Worm (Caenorhabditis elegans): ENCODE measurements around the gene fbxb-50.
"Not testable (repeated sequence)": the region's sequence is repeated elsewhere in the genome, so short reads cannot be mapped to it uniquely, and the experiment has no call there.

fbxb-50 gene

DNA sequence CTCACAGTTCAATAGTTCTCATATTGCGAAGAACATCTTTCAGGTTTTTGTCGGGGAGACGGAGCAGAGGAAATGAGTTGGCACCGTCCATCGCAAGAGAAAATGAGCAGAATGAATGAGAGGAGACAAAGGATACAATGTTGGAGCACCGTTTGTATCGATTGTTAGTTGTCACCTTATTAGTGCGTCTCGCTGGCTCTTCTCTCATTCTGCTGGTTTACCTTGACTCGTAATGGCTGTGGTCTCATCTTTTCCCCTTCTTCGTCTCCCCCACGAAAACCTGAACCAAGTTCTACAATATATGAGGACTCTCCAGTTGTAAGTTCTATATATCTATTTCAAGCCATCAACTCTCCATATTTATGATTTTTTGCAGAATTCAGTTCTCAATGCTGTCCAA is at the start of gene fbxb-50, which contains the start of gene fbxb-54:
Gene fbxb-50 (plus strand): TSS at position 227 of the 400 bp plus-strand sequence.
Gene fbxb-54 (minus strand): TSS at position 101 of the 400 bp plus-strand sequence.
- not testable (repeated sequence) for TF ChIP-seq him-1, W03F9.2, dao-5 (tag; optimal IDR thresholded peaks at IDR 0.05)

DNA sequence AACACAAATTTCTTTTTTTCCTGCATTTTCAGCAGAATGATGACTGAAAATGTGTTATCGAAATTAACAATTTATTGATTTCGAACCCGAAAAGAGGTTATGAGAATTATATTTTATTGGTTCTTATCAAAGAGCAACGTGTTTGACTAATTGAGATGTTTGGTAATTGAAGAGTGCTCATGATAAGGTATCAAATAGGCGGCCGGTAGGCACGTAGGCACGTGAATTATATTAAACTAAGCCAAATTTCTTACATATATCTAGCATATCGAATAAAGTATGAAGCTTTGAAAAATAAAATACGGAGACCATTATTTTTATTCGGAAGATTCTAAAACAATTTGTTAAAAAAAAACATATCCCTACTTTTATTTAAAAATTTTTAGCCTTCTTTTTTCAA is 38.9 kb upstream of the fbxb-50 start, which contains the start of gene math-45:
Gene math-45 (minus strand): TSS at position 101 of the 400 bp plus-strand sequence.
- no peak for TF ChIP-seq him-1 (tag; optimal IDR thresholded peaks at IDR 0.05)
- TF ChIP-seq dao-5 (tag; optimal IDR thresholded peaks at IDR 0.05), result no peak
- no peak for TF ChIP-seq W03F9.2 (tag; optimal IDR thresholded peaks at IDR 0.05)

DNA sequence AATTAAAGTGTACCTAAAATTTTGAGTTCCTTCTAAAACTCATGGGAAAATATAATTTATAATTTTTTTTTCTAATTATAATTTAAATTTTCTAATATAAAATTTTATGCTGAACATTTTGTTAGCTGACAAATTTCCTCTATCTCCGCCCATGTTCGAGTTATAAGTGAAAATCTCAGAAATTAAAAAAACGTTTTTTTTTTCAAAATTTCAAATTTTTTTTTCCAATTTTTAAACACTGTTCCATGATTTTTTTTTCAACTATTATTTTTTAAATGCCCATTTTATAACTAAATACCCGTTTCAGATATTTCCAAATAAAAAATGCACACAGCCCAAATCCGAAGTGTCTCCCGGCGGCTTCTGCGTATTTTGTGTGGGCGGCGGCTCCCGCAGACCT is 37.3 kb upstream of the fbxb-50 start, which contains the start of gene Y51H7BR.8:
Gene Y51H7BR.8 (plus strand): TSS at position 301 of the 400 bp plus-strand sequence.
- TF ChIP-seq dao-5 (tag; optimal IDR thresholded peaks at IDR 0.05) (no peak), him-1 (tag; optimal IDR thresholded peaks at IDR 0.05) (no peak), W03F9.2 (tag; optimal IDR thresholded peaks at IDR 0.05) (no peak)

DNA sequence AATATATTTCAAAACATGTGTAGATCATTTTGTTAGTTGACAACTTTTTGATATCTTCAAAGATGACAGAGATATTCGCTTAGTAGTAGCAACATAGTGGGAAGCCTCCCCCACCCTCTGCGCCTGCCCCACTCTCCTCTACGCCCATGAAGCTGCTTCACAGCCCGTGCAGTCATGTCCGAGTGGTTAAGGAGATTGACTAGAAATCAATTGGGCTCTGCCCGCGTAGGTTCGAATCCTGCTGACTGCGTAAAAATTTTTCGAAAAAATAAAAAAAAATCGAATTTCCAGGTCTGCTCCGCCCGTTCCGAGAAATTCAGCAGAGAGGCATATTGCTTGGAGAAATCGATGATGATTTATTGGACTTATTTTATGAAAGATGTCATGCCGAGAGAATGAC is 36.4 kb upstream of the fbxb-50 start:
- TF ChIP-seq W03F9.2 (tag; optimal IDR thresholded peaks at IDR 0.05) (no peak), him-1 (tag; optimal IDR thresholded peaks at IDR 0.05) (peak; percentile 56), dao-5 (tag; optimal IDR thresholded peaks at IDR 0.05) (no peak)

DNA sequence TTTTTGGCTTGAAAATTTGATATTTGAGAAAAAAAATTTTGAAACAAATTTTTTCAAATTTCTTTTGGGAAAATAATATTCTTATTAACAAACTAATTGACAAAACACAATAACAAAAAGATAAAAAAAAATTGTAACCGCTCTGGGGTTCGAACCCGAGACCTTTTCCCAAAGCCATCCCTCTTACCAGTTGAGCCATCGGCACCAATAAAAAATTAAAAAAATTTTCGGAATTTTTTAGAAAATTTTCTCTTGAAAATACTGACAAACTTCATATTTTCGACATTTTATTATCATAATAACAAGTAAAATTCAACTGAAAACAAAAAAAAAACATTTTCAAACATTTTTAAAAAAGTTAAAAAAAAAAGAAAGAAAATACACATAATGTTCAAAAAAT is 34.3 kb upstream of the fbxb-50 start:
- TF ChIP-seq him-1 (tag; optimal IDR thresholded peaks at IDR 0.05), result no peak
- TF ChIP-seq W03F9.2 (tag; optimal IDR thresholded peaks at IDR 0.05), result no peak
- no peak for TF ChIP-seq dao-5 (tag; optimal IDR thresholded peaks at IDR 0.05)

DNA sequence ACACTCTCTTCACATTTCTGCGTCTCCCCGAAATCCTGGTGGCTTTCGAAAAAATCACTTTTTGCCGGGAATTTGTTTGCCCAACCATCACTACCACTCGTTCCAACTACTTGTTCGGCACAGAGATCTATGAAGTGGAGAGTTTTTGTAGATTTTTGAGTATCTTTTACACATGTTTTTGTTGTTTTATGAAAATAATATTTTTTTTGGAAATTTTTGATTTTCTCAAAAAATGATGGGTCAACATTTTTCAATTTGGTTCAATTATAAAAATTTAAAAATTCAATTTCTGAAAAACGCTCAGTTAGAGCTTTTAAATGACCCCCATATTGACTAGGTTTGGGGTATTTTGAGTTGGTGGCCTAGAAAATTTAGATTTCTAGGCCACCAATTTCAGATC is 30.7 kb upstream of the fbxb-50 start, which contains the start of gene Y51H7BR.7:
Gene Y51H7BR.7 (minus strand): TSS at position 101 of the 400 bp plus-strand sequence.
- TF ChIP-seq dao-5 (tag; optimal IDR thresholded peaks at IDR 0.05) (no peak), him-1 (tag; optimal IDR thresholded peaks at IDR 0.05) (no peak), W03F9.2 (tag; optimal IDR thresholded peaks at IDR 0.05) (no peak)

DNA sequence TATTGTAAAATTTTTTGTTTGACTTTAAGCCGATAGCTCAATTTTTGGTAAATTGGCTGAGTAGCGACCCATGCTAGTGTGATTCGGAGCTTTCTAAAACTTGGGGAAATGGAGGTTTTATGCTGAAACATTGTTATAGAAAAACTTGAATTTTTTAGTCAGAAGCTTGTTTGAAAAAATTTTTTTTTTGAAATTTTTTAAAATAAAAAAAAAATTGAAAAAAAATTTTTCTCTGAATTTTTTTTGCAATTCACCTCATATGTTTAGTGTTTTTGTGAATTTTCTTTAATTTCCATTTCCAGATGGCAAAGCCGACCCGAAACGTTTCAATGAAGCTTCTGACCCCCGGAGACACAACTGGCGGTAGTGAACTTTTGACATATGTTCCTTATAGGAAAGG is 27.2 kb upstream of the fbxb-50 start, which contains the start of gene Y51H7BR.4:
Gene Y51H7BR.4 (plus strand): TSS at position 301 of the 400 bp plus-strand sequence.
- no peak for TF ChIP-seq dao-5 (tag; optimal IDR thresholded peaks at IDR 0.05)
- TF ChIP-seq him-1 (tag; optimal IDR thresholded peaks at IDR 0.05), result no peak
- TF ChIP-seq W03F9.2 (tag; optimal IDR thresholded peaks at IDR 0.05), result no peak

DNA sequence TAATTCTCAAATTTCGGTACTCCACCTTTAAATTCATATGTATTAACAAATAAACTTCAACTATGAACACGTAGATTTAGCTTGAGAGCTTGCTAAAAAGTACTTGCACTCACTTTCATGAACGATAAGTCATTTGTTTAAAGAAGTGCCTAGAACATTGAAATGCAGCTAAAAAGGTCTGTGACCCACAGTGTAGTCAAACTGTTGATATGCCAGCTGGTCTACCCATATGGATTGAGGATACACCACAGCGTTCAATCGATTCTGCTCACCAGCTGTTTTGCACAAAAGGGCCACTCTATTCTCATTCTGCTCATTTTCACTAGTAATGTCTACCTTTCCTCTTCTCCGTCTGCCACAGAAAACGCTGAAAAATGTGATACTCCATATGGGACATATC is 20.3 kb upstream of the fbxb-50 start, which contains the start of gene fbxb-43:
Gene fbxb-43 (plus strand): TSS at position 301 of the 400 bp plus-strand sequence.
- no peak for TF ChIP-seq dao-5 (tag; optimal IDR thresholded peaks at IDR 0.05)
- TF ChIP-seq W03F9.2 (tag; optimal IDR thresholded peaks at IDR 0.05), result no peak
- TF ChIP-seq him-1 (tag; optimal IDR thresholded peaks at IDR 0.05), result no peak

DNA sequence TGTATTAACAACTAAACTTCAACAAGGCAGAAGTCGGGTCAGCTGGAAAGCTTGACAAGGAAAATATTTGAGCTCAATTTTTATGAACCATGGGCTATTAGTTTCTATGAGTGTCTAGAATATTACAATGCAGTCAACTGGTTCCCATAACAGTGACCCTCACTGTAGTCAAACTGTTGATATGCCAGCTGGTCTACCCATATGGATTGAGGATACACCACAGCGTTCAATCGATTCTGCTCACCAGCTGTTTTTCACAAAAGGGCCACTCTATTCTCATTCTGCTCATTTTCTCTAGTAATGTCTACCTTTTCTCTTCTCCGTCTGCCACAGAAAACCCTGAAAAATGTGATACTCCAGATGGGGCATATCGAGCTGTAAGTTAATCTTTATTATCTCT is 18.9 kb upstream of the fbxb-50 start, which contains the start of gene fbxb-42:
Gene fbxb-42 (plus strand): TSS at position 301 of the 400 bp plus-strand sequence.
- TF ChIP-seq dao-5 (tag; optimal IDR thresholded peaks at IDR 0.05), result no peak
- TF ChIP-seq him-1 (tag; optimal IDR thresholded peaks at IDR 0.05), result no peak
- TF ChIP-seq W03F9.2 (tag; optimal IDR thresholded peaks at IDR 0.05), result no peak

DNA sequence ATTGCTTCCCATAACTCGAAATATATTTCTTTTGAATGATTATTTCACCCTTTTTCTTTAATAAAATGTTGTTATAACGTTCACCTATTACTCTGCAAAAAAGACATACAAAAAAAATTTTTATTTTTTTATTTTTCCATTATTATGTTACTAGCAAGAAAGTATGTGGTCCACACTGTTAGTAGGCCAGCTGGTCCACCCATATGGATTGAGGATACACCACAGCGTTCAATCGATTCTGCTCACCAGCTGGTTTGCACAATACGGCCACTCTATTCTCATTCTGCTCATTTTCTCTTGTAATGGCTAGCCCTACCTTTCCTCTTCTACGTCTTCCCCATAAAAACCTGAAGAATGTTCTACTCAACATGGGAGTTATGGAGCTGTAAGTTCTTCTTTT is 17.7 kb upstream of the fbxb-50 start, which contains the start of gene fbxb-44:
Gene fbxb-44 (plus strand): TSS at position 301 of the 400 bp plus-strand sequence.
- TF ChIP-seq W03F9.2 (tag; optimal IDR thresholded peaks at IDR 0.05) (no peak), him-1 (tag; optimal IDR thresholded peaks at IDR 0.05) (no peak), dao-5 (tag; optimal IDR thresholded peaks at IDR 0.05) (no peak)

DNA sequence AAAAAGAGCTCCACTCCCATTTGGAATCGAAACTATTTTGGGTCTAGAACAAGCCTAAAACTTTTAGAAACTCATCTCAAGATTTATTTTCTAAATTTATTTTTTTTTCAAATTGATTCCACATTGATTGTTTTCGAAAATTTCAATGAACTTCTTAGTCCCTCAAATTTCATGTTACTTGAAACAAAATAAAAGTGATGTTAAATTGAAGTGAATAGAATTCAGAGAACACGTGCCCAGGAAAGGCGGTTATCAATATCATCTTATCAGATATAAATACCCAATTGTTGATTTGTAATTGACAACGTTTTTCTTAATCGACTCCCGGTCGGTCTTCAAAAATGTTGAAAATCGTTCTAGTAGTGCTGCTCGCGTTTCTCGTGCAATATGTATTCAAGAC is 15.6 kb upstream of the fbxb-50 start, which contains the start of gene poml-4:
Gene poml-4 (plus strand): TSS at position 301 of the 400 bp plus-strand sequence.
- TF ChIP-seq him-1, W03F9.2, dao-5 (tag; optimal IDR thresholded peaks at IDR 0.05): not testable (repeated sequence)

DNA sequence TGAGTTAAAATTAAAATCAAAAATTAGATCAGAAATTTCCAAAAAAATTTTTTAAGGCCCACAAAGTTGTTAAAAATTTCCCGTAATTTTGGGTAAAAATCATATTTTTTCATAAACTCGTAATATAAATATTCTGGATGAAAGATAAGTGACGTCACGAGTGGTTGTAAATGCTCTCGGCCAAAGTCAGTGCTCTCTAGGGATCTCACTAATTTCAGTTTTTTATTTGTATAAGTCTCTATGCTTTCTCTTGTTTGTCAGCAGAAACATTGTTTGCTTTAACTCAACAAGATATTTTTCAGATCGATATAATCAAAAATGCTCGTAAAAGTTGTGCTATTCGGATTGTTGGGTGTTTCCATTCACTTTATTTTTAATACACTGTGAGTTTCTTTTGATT is 13.1 kb upstream of the fbxb-50 start, which contains the start of gene K05F6.4:
Gene K05F6.4 (plus strand): TSS at position 301 of the 400 bp plus-strand sequence.
- not testable (repeated sequence) for TF ChIP-seq W03F9.2, him-1, dao-5 (tag; optimal IDR thresholded peaks at IDR 0.05)

DNA sequence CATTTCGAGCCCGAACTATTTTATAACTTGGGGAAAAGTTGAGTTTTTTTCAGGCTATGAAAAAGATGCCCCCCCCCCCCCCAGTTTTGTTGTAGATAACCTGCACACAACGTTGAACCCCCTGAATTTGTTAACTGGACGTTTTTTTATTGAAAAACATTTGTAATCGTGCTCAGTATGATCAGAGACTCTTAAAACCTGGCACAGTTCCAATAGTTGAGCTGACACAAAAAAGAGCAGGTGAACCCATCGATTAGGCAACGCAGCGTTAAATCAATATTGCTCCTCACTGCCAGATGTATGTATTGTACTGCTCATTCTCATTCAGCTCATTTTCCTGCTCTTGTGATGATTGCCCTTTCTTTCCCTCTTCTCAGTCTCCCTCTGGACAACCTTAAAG is 10.6 kb upstream of the fbxb-50 start, which contains the start of gene K05F6.12:
Gene K05F6.12 (plus strand): TSS at position 301 of the 400 bp plus-strand sequence.
- TF ChIP-seq dao-5 (tag; optimal IDR thresholded peaks at IDR 0.05) (no peak), W03F9.2 (tag; optimal IDR thresholded peaks at IDR 0.05) (no peak), him-1 (tag; optimal IDR thresholded peaks at IDR 0.05) (no peak)

DNA sequence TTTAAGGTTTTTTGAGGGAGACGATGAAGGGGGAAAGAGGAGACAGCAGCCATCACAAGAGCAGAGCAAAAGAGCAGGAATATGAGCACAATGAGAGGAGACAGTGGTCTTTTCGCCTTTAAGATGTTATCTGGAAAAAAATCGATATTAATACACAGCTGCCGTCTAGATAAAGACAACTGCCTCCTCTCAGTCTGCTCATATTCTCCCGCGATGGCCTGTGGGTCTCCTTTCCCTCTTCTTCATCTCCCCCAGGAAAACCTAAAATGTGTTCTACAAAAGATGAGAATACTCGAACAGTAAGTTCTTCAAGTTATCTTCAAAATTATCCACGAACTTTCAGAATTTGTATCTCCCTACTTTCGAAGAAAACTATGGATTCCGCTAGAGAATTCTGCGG is 5.7 kb upstream of the fbxb-50 start, which contains the start of the genes fbxb-52 and fbxb-51:
Gene fbxb-52 (minus strand): TSS at position 101 of the 400 bp plus-strand sequence.
Gene fbxb-51 (plus strand): TSS at position 212 of the 400 bp plus-strand sequence.
- no peak for TF ChIP-seq W03F9.2 (tag; optimal IDR thresholded peaks at IDR 0.05)
- TF ChIP-seq dao-5 (tag; optimal IDR thresholded peaks at IDR 0.05), result no peak
- TF ChIP-seq him-1 (tag; optimal IDR thresholded peaks at IDR 0.05), result no peak

Data from whole organism, L4/young adult.